Fruit fly (Drosophila melanogaster) whole organism, wandering third instar larva: Measurements from ENCODE around the gene omd.

Source experiments
- Abd-B ChIP-seq: fragments of >200 bp; optimal IDR thresholded peaks from 2 replicates; lab custom pipeline; 2017; ENCODE audit warnings: missing biosample characterization, missing genetic modification characterization
- CG32264 ChIP-seq: fragments of 200-800 bp; sonication (Bioruptor generic); optimal IDR thresholded peaks from 2 replicates; lab custom pipeline; 2016; ENCODE audit warnings: missing biosample characterization, missing genetic modification characterization
- CG9705 ChIP-seq: fragments of 200-800 bp; sonication (Bioruptor generic); optimal IDR thresholded peaks from 2 replicates; lab custom pipeline; 2018; ENCODE audit warnings: missing biosample characterization, mild to moderate bottlenecking, missing genetic modification characterization
- CrebA ChIP-seq: fragments of 200-800 bp; sonication (Bioruptor generic); optimal IDR thresholded peaks from 2 replicates; lab custom pipeline; 2016; ENCODE audit warnings: missing biosample characterization, mild to moderate bottlenecking, missing genetic modification characterization, borderline replicate concordance
- Dfd ChIP-seq: fragments of >200 bp; optimal IDR thresholded peaks from 2 replicates; lab custom pipeline; 2017; ENCODE audit warnings: missing biosample characterization, missing genetic modification characterization
- Dif ChIP-seq: fragments of 200-275, 200-300 bp; sonication (Bioruptor generic); optimal IDR thresholded peaks from 2 replicates; lab custom pipeline; 2018; ENCODE audit warnings: missing biosample characterization, missing genetic modification characterization; ENCODE audit not compliant: partially characterized antibody
- GATAd ChIP-seq: sonication (Bioruptor generic); optimal IDR thresholded peaks from 2 replicates; lab custom pipeline; 2016; ENCODE audit warnings: missing biosample characterization, missing genetic modification characterization
- HLH106 ChIP-seq: fragments of 200-800 bp; optimal IDR thresholded peaks from 3 replicates; lab custom pipeline; 2019; ENCODE audit warnings: missing biosample characterization, mild to moderate bottlenecking, missing genetic modification characterization, moderate library complexity
- Hnf4 ChIP-seq: fragments of 200-800 bp; sonication (Bioruptor generic); optimal IDR thresholded peaks from 2 replicates; lab custom pipeline; 2016; ENCODE audit warnings: missing biosample characterization, mild to moderate bottlenecking, missing genetic modification characterization
- Hr78 ChIP-seq: fragments of >200 bp; optimal IDR thresholded peaks from 2 replicates; lab custom pipeline; 2017; ENCODE audit warnings: missing biosample characterization, missing genetic modification characterization
- Hr83 ChIP-seq: fragments of 200-300 bp; sonication (Bioruptor generic); optimal IDR thresholded peaks from 2 replicates; lab custom pipeline; 2016; ENCODE audit warnings: missing biosample characterization, mild to moderate bottlenecking, missing genetic modification characterization, moderate library complexity; ENCODE audit not compliant: poor library complexity, severe bottlenecking
- Jra ChIP-seq: sonication (Bioruptor generic); optimal IDR thresholded peaks from 2 replicates; lab custom pipeline; 2016; ENCODE audit warnings: missing biosample characterization, missing genetic modification characterization
- Mio ChIP-seq: sonication (Bioruptor generic); optimal IDR thresholded peaks from 2 replicates; lab custom pipeline; 2016; ENCODE audit warnings: missing biosample characterization, missing genetic modification characterization
- Myc ChIP-seq: fragments of >200 bp; optimal IDR thresholded peaks from 2 replicates; lab custom pipeline; 2017
- N ChIP-seq: fragments of >200 bp; optimal IDR thresholded peaks from 2 replicates; lab custom pipeline; 2018; ENCODE audit warnings: missing biosample characterization, missing external identifiers, missing genetic modification characterization
- OdsH ChIP-seq: fragments of 200-800 bp; sonication (Bioruptor generic); optimal IDR thresholded peaks from 2 replicates; lab custom pipeline; 2016; ENCODE audit warnings: missing biosample characterization, mild to moderate bottlenecking, missing genetic modification characterization
- Rel ChIP-seq, 2 experiments: fragments of 200-800 bp; sonication (Bioruptor generic) in 1 of 2; optimal IDR thresholded peaks; 2 replicates in 1 of 2; 3 replicates in 1 of 2; lab custom pipeline; 2016 to 2019; ENCODE audit warnings: mild to moderate bottlenecking in 2 of 2, missing biosample characterization in 2 of 2, missing genetic modification characterization in 2 of 2, moderate library complexity in 1 of 2
- Sp1 ChIP-seq: fragments of 200-800 bp; sonication (Bioruptor generic); optimal IDR thresholded peaks from 3 replicates; lab custom pipeline; 2019; ENCODE audit warnings: missing biosample characterization, mild to moderate bottlenecking, missing genetic modification characterization, moderate library complexity
- Vsx2 ChIP-seq: fragments of 200-300, 225-300 bp; sonication (Bioruptor generic); optimal IDR thresholded peaks from 2 replicates; lab custom pipeline; 2018; ENCODE audit warnings: missing biosample characterization, missing genetic modification characterization; ENCODE audit not compliant: partially characterized antibody
- br ChIP-seq: fragments of 200-800 bp; sonication (Bioruptor generic); optimal IDR thresholded peaks from 2 replicates; lab custom pipeline; 2016; ENCODE audit warnings: missing biosample characterization, missing genetic modification characterization
- brk ChIP-seq: fragments of 200-800 bp; sonication (Bioruptor generic); optimal IDR thresholded peaks from 2 replicates; lab custom pipeline; 2016; ENCODE audit warnings: missing biosample characterization, mild to moderate bottlenecking, missing genetic modification characterization
- dl ChIP-seq, 2 experiments: fragments of 175-275, 200-275 bp in 1 of 2; fragments of 200-275 bp in 1 of 2; sonication (Bioruptor generic); optimal IDR thresholded peaks; lab custom pipeline; 2018; ENCODE audit warnings: mild to moderate bottlenecking in 2 of 2, missing biosample characterization in 2 of 2, missing genetic modification characterization in 2 of 2, moderate library complexity in 2 of 2; ENCODE audit not compliant: partially characterized antibody in 2 of 2, insufficient read depth in 1 of 2
- dmrt93B ChIP-seq: fragments of 200-800 bp; sonication (Bioruptor generic); optimal IDR thresholded peaks from 2 replicates; lab custom pipeline; 2018; ENCODE audit warnings: missing biosample characterization, mild to moderate bottlenecking, missing genetic modification characterization
- dsf ChIP-seq: sonication (Bioruptor generic); optimal IDR thresholded peaks from 2 replicates; lab custom pipeline; 2016; ENCODE audit warnings: missing biosample characterization, missing genetic modification characterization, borderline replicate concordance
- ey ChIP-seq: fragments of 200-800 bp; sonication (Bioruptor generic); optimal IDR thresholded peaks from 2 replicates; lab custom pipeline; 2016; ENCODE audit warnings: missing biosample characterization, missing genetic modification characterization
- foxo ChIP-seq, 2 experiments: fragments of 200-800 bp; sonication (Bioruptor generic); optimal IDR thresholded peaks; 2 replicates in 1 of 2; 3 replicates in 1 of 2; lab custom pipeline; 2016 to 2017; ENCODE audit warnings: missing biosample characterization in 2 of 2, missing genetic modification characterization in 2 of 2
- fru ChIP-seq: fragments of 200-800 bp; sonication (Bioruptor generic); optimal IDR thresholded peaks from 3 replicates; lab custom pipeline; 2016; ENCODE audit warnings: missing biosample characterization, mild to moderate bottlenecking, missing genetic modification characterization
- h ChIP-seq: fragments of 200-800 bp; sonication (Bioruptor generic); optimal IDR thresholded peaks from 3 replicates; lab custom pipeline; 2016; ENCODE audit warnings: missing biosample characterization, mild to moderate bottlenecking, missing genetic modification characterization
- jim ChIP-seq: fragments of 175-275, 200-325 bp; sonication (Bioruptor generic); optimal IDR thresholded peaks from 2 replicates; lab custom pipeline; 2016; ENCODE audit warnings: missing biosample characterization, mild to moderate bottlenecking, missing genetic modification characterization
- lola ChIP-seq: fragments of >200 bp; optimal IDR thresholded peaks from 2 replicates; lab custom pipeline; 2017; ENCODE audit warnings: missing biosample characterization, missing genetic modification characterization
- pan ChIP-seq: fragments of >200 bp; optimal IDR thresholded peaks from 2 replicates; lab custom pipeline; 2017
- psq ChIP-seq: fragments of 200-800 bp; sonication (Bioruptor generic); optimal IDR thresholded peaks from 3 replicates; lab custom pipeline; 2017; ENCODE audit warnings: missing biosample characterization, mild to moderate bottlenecking, missing genetic modification characterization, moderate library complexity
- rgr ChIP-seq: fragments of 200-800 bp; sonication (Bioruptor generic); optimal IDR thresholded peaks from 3 replicates; lab custom pipeline; 2016; ENCODE audit warnings: missing biosample characterization, mild to moderate bottlenecking, missing genetic modification characterization
- sage ChIP-seq: fragments of 200-800 bp; sonication (Bioruptor generic); optimal IDR thresholded peaks from 2 replicates; lab custom pipeline; 2016; ENCODE audit warnings: missing biosample characterization, mild to moderate bottlenecking, missing genetic modification characterization
- sv ChIP-seq: fragments of 200-800 bp; sonication (Bioruptor generic); optimal IDR thresholded peaks from 3 replicates; lab custom pipeline; 2016; ENCODE audit warnings: missing biosample characterization, missing genetic modification characterization
- tai ChIP-seq: sonication (Bioruptor generic); optimal IDR thresholded peaks from 2 replicates; lab custom pipeline; 2016; ENCODE audit warnings: missing biosample characterization, missing genetic modification characterization
- usp ChIP-seq: fragments of >200 bp; optimal IDR thresholded peaks from 2 replicates; lab custom pipeline; 2017; ENCODE audit warnings: missing biosample characterization, missing genetic modification characterization
- woc ChIP-seq: sonication (Bioruptor generic); optimal IDR thresholded peaks from 2 replicates; lab custom pipeline; 2016; ENCODE audit warnings: missing biosample characterization, mild to moderate bottlenecking, missing genetic modification characterization

The omd gene

DNA sequence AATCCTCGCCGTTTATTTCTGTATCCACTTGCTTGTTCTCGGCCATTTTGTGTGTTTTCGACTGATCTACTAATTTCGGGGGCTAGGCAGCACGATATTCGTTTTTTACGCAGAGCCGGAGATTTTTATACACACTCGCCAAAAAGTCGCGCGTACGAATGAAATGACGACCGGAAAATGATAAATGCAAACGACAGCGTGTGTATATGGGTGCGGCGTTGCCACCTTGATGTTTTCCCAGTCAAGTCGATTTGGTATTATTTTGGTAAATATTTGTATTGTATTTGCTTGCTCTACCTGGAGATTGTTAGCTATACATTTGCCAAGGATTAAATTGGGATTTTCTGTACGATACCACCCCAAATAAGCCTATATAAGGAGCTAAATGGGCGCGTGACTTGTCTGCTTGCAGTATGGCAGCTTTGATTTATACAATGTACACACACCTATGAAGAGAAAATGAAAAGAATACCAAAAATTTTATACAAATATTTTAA is 41.1 kb downstream of the omd start, which contains the start of gene sqd:
sqd (minus strand) TSS at position 431 of the 497 bp plus-strand sequence.
- no peak for TF ChIP-seq Rel (GFP tag; optimal IDR thresholded peaks at IDR 0.05; lab: Kevin White, UChicago)
- no peak for TF ChIP-seq Rel (tag; optimal IDR thresholded peaks at IDR 0.05; lab: Kevin White, UChicago)
- no peak for TF ChIP-seq N (GFP tag; lab: Kevin White, UChicago)
- peak; percentile 63 for TF ChIP-seq rgr (GFP tag; lab: Kevin White, UChicago)
- TF ChIP-seq jim (GFP tag; lab: Kevin White, UChicago) = peak; percentile 26
- peak; percentile 1 for TF ChIP-seq sage (GFP tag; lab: Kevin White, UChicago)
- TF ChIP-seq fru (GFP tag; lab: Kevin White, UChicago) = peak; percentile 52
- TF ChIP-seq OdsH (GFP tag; lab: Kevin White, UChicago) = peak; percentile 47
- no peak for TF ChIP-seq Hr78
- TF ChIP-seq Myc (lab: Kevin White, UChicago) = peak; percentile 23
- peak; percentile 41 for TF ChIP-seq HLH106 (tag; lab: Kevin White, UChicago)
- TF ChIP-seq CG9705 (GFP tag; lab: Kevin White, UChicago) = peak; percentile 42
- TF ChIP-seq foxo (GFP tag; optimal IDR thresholded peaks at IDR 0.05; lab: Kevin White, UChicago) = peak; percentile 27 to 56
- TF ChIP-seq lola (GFP tag; lab: Kevin White, UChicago) = no peak
- peak; percentile 18 for TF ChIP-seq woc (GFP tag; lab: Kevin White, UChicago)
- TF ChIP-seq brk (GFP tag; lab: Kevin White, UChicago) = peak; percentile 3
- TF ChIP-seq Sp1 (GFP tag; lab: Kevin White, UChicago) = peak; percentile 71
- peak; percentile 69 for TF ChIP-seq h (GFP tag; lab: Kevin White, UChicago)
- TF ChIP-seq ey (GFP tag; lab: Kevin White, UChicago) = peak; percentile 47
- peak; percentile 52 for TF ChIP-seq Hnf4 (GFP tag; lab: Kevin White, UChicago)
- TF ChIP-seq br (GFP tag; lab: Kevin White, UChicago) = peak; percentile 50
- no peak for TF ChIP-seq Hr83
- TF ChIP-seq dmrt93B (GFP tag; lab: Kevin White, UChicago) = peak; percentile 54
- TF ChIP-seq CG32264 = peak; percentile 22

- TF ChIP-seq jim (GFP tag; lab: Kevin White, UChicago) = no peak
- peak; percentile 73 for TF ChIP-seq Jra (GFP tag; lab: Kevin White, UChicago)
- TF ChIP-seq OdsH (GFP tag; lab: Kevin White, UChicago) = peak; percentile 31
- peak; percentile 17 for TF ChIP-seq N (GFP tag; lab: Kevin White, UChicago)
- TF ChIP-seq lola (GFP tag; lab: Kevin White, UChicago) = no peak
- no peak for TF ChIP-seq usp
- TF ChIP-seq h (GFP tag; lab: Kevin White, UChicago) = peak; percentile 11
- TF ChIP-seq Rel (GFP tag; optimal IDR thresholded peaks at IDR 0.05; lab: Kevin White, UChicago) = peak; percentile 56
- TF ChIP-seq Rel (tag; optimal IDR thresholded peaks at IDR 0.05; lab: Kevin White, UChicago) = peak; percentile 2
- no peak for TF ChIP-seq Vsx2
- TF ChIP-seq CrebA (GFP tag; lab: Kevin White, UChicago) = peak; percentile 87
- no peak for TF ChIP-seq CG9705 (GFP tag; lab: Kevin White, UChicago)
- TF ChIP-seq Dif (GFP tag; lab: Kevin White, UChicago) = peak; percentile 93
- TF ChIP-seq Mio = no peak
- peak; percentile 22 for TF ChIP-seq woc (GFP tag; lab: Kevin White, UChicago)
- TF ChIP-seq brk (GFP tag; lab: Kevin White, UChicago) = peak; percentile 73
- TF ChIP-seq Myc (lab: Kevin White, UChicago) = peak; percentile 64
- TF ChIP-seq HLH106 (tag; lab: Kevin White, UChicago) = no peak
- TF ChIP-seq tai (GFP tag; lab: Kevin White, UChicago) = peak; percentile 60
- TF ChIP-seq sage (GFP tag; lab: Kevin White, UChicago) = peak; percentile 77
- peak; percentile 40 for TF ChIP-seq br (GFP tag; lab: Kevin White, UChicago)
- peak; percentile 19 for TF ChIP-seq CG32264
- peak in 1 of 2 experiments; percentile 16 for TF ChIP-seq foxo (GFP tag; optimal IDR thresholded peaks at IDR 0.05; lab: Kevin White, UChicago)
- TF ChIP-seq Hnf4 (GFP tag; lab: Kevin White, UChicago) = peak; percentile 53
- TF ChIP-seq sv (GFP tag; lab: Kevin White, UChicago) = no peak
- no peak for TF ChIP-seq Abd-B (GFP tag; lab: Kevin White, UChicago)
- TF ChIP-seq dmrt93B (GFP tag; lab: Kevin White, UChicago) = no peak
- TF ChIP-seq fru (GFP tag; lab: Kevin White, UChicago) = peak; percentile 33
- no peak for TF ChIP-seq Hr78
- no peak for TF ChIP-seq GATAd (GFP tag; lab: Kevin White, UChicago)
- peak; percentile 48 for TF ChIP-seq Sp1 (GFP tag; lab: Kevin White, UChicago)
- TF ChIP-seq psq (GFP tag; lab: Kevin White, UChicago) = peak; percentile 85
- TF ChIP-seq dsf (GFP tag; lab: Kevin White, UChicago) = peak; percentile 25
- TF ChIP-seq ey (GFP tag; lab: Kevin White, UChicago) = no peak
- peak; percentile 55 to 91 for TF ChIP-seq dl (GFP tag; optimal IDR thresholded peaks at IDR 0.05; lab: Kevin White, UChicago; ENCODE audit: insufficient read depth in 1 of 2, partially characterized antibody in 2 of 2)
- no peak for TF ChIP-seq Dfd
- no peak for TF ChIP-seq pan (lab: Kevin White, UChicago)
- TF ChIP-seq rgr (GFP tag; lab: Kevin White, UChicago) = no peak
- TF ChIP-seq Hr83 = no peak
- TF ChIP-seq, all 38 proteins: peak for 21
These were observed 42.0 kb downstream of the omd start for dm6 chr3R:13644778-13645660.
